Worm (Caenorhabditis elegans): ENCODE results near the gene C02B10.6.

DNA sequence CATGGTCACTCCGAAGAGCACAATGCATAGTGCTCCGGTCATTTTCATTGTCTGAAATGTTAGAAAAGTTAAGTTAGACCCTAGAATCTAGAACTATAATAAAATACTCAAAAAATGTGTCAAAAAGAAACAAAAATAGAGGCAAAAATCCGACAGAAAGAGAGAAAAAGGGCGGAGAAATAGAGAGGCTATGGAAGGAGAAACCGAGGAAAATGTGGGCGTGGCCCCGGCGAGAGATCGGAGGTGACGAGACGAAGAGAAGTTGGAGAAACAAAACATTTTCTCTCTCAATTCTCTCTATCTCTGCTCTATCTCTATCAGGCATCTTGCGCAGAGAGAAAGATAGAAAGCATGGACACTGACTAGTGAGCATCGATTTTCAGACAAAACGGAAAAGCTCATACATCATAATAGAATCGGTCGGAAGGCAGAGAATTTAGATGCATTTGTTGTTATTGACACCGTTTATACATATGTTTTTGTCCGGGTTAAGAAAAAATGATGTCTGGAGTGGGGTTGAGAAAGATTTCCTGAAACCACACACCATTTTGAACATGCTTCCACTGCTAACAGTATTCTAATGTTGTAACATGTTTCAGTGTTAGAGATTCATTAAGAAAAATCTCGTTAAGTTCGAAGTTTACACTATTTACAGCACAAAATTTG is 32.7 kb downstream of the C02B10.6 start, which contains the start of gene C02B10.3:
- TF ChIP-seq skn-1 (tag; optimal IDR thresholded peaks at IDR 0.05) (no peak), ztf-11 (tag; optimal IDR thresholded peaks at IDR 0.05) (no peak), lin-15B (tag; optimal IDR thresholded peaks at IDR 0.05) (no peak), nhr-11 (tag; optimal IDR thresholded peaks at IDR 0.05) (no peak), snpc-4 (tag; optimal IDR thresholded peaks at IDR 0.05) (no peak), zag-1 (tag; optimal IDR thresholded peaks at IDR 0.05) (no peak), ceh-28 (tag; optimal IDR thresholded peaks at IDR 0.05) (no peak), tbx-2 (tag; optimal IDR thresholded peaks at IDR 0.05) (no peak), nhr-23 (tag; optimal IDR thresholded peaks at IDR 0.05) (no peak), mdl-1 (tag; optimal IDR thresholded peaks at IDR 0.05) (no peak), lsy-12 (tag; optimal IDR thresholded peaks at IDR 0.05) (no peak), mml-1 (tag; optimal IDR thresholded peaks at IDR 0.05) (no peak)
